Worm (Caenorhabditis elegans): Measurements from ENCODE around the gene vps-45.
A peak's percentile ranks its signal among the peaks of the same experiment; 100 is the strongest.

DNA sequence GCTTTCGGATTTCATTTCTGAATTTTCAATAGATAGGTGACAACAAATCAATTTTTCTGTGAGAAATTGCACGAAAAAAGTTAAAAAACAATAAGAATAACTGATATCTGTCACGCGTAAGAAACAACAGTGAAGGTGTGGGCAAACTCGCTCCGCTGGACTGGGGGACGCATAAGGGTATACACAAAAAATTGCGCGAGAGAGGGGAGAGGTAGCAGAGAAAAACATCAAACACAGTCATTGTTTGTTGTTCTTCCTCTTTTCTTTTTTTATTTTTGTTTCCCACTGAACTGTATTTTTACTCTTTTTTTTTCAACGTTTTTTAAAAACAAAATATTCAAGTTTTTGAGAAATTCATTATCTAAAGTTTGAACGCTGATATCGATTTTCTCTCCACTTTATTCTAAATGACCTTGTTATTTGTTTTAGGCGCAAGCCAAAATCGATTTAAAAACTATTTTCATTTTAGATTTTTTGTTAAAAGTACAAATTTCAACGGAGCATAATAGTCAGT, 50.1 kb downstream of the vps-45 start, which contains the start of the genes pifk-1 and tbc-11:
- TF ChIP-seq nfya-1 (tag; optimal IDR thresholded peaks at IDR 0.05; ENCODE audit: insufficient read depth) (peak; percentile 63), snpc-4 (tag; optimal IDR thresholded peaks at IDR 0.05) (peak; percentile 64), unc-62 (GFP tag; optimal IDR thresholded peaks at IDR 0.05) (no peak), ceh-16 (tag; optimal IDR thresholded peaks at IDR 0.05) (no peak), nhr-237 (tag; optimal IDR thresholded peaks at IDR 0.05) (no peak), lin-39 (tag; optimal IDR thresholded peaks at IDR 0.05) (peak; percentile 41), ceh-9 (tag; optimal IDR thresholded peaks at IDR 0.05) (no peak)

Data from whole organism, L3 larva.